Worm (Caenorhabditis elegans) whole organism, L3 larva: ENCODE results near the gene rund-1.

ENCODE experiments used
- ZK546.5 ChIP-seq: sonication (generic microtip); optimal IDR thresholded peaks from 2 replicates; lab custom pipeline; 2017; ENCODE audit warnings: missing biosample characterization, missing genetic modification characterization
- aly-2 ChIP-seq: fragments of 150-350 bp; optimal IDR thresholded peaks from 2 replicates; lab custom pipeline; 2014; ENCODE audit warnings: missing biosample characterization, missing genetic modification characterization
- ama-1 ChIP-seq: fragments of 150-350 bp; optimal IDR thresholded peaks from 2 replicates; lab custom pipeline; 2018
- ceh-16 ChIP-seq: sonication (generic microtip); optimal IDR thresholded peaks from 2 replicates; lab custom pipeline; 2017; ENCODE audit warnings: missing biosample characterization, missing genetic modification characterization
- ceh-28 ChIP-seq: fragments of 150-350 bp; optimal IDR thresholded peaks from 2 replicates; lab custom pipeline; 2014; ENCODE audit warnings: missing biosample characterization, missing genetic modification reagents, missing genetic modification characterization
- ceh-82 ChIP-seq: fragments of 150-350 bp; optimal IDR thresholded peaks from 2 replicates; lab custom pipeline; 2014; ENCODE audit warnings: missing biosample characterization, missing genetic modification characterization
- daf-12 ChIP-seq: fragments of 150-350 bp; optimal IDR thresholded peaks from 2 replicates; lab custom pipeline; 2014; ENCODE audit warnings: missing biosample characterization, missing genetic modification reagents, missing genetic modification characterization
- egl-27 ChIP-seq: sonication (generic microtip); optimal IDR thresholded peaks from 4 replicates; lab custom pipeline; 2017; ENCODE audit warnings: missing biosample characterization, missing genetic modification reagents, missing genetic modification characterization
- egl-5 ChIP-seq: fragments of 150-350 bp; optimal IDR thresholded peaks from 2 replicates; lab custom pipeline; 2017; ENCODE audit warnings: missing biosample characterization, missing genetic modification reagents, missing genetic modification characterization, inconsistent platforms
- elt-1 ChIP-seq: fragments of 150-350 bp; optimal IDR thresholded peaks from 2 replicates; lab custom pipeline; 2014; ENCODE audit warnings: missing biosample characterization, missing genetic modification characterization
- elt-2 ChIP-seq: sonication (generic microtip); optimal IDR thresholded peaks from 2 replicates; lab custom pipeline; 2016; ENCODE audit warnings: missing genetic modification reagents, mild to moderate bottlenecking, missing genetic modification characterization, missing compliant biosample characterization
- elt-3 ChIP-seq, 3 experiments: fragments of 150-350 bp in 1 of 3; sonication (generic microtip) in 2 of 3; optimal IDR thresholded peaks; 2 replicates in 2 of 3; 4 replicates in 1 of 3; lab custom pipeline; 2014 to 2017; ENCODE audit warnings: missing biosample characterization in 3 of 3, missing genetic modification characterization in 3 of 3
- eor-1 ChIP-seq, 2 experiments: fragments of 150-350 bp; optimal IDR thresholded peaks; 2 replicates each; lab custom pipeline; 2014 to 2018; ENCODE audit warnings: missing biosample characterization in 2 of 2, missing genetic modification characterization in 2 of 2
- fkh-10 ChIP-seq: sonication (generic microtip); optimal IDR thresholded peaks from 2 replicates; lab custom pipeline; 2017; ENCODE audit warnings: missing biosample characterization, missing genetic modification reagents, missing genetic modification characterization
- fos-1 ChIP-seq: fragments of 150-350 bp; optimal IDR thresholded peaks from 2 replicates; lab custom pipeline; 2014; ENCODE audit warnings: missing biosample characterization, missing genetic modification characterization
- jun-1 ChIP-seq: fragments of 150-350 bp; optimal IDR thresholded peaks from 2 replicates; lab custom pipeline; 2014; ENCODE audit warnings: missing biosample characterization, missing genetic modification reagents, missing genetic modification characterization
- lin-39 ChIP-seq: fragments of 150-350 bp; optimal IDR thresholded peaks from 2 replicates; lab custom pipeline; 2018; ENCODE audit warnings: missing biosample characterization, missing genetic modification reagents, missing genetic modification characterization
- lsy-12 ChIP-seq: sonication (generic microtip); optimal IDR thresholded peaks from 2 replicates; lab custom pipeline; 2016; ENCODE audit warnings: mild to moderate bottlenecking, missing genetic modification characterization, missing compliant biosample characterization
- mdl-1 ChIP-seq: fragments of 150-350 bp; optimal IDR thresholded peaks from 2 replicates; lab custom pipeline; 2014; ENCODE audit warnings: missing biosample characterization, missing genetic modification characterization
- mml-1 ChIP-seq: fragments of 150-350 bp; sonication (generic microtip); optimal IDR thresholded peaks from 3 replicates; lab custom pipeline; 2014; ENCODE audit warnings: missing biosample characterization, missing genetic modification characterization
- nfya-1 ChIP-seq: sonication (generic microtip); optimal IDR thresholded peaks from 2 replicates; lab custom pipeline; 2017; ENCODE audit warnings: missing genetic modification characterization, mild to moderate bottlenecking, missing compliant biosample characterization, antibody characterized with exemption, moderate library complexity; ENCODE audit not compliant: insufficient read depth
- nhr-11 ChIP-seq: fragments of 150-350 bp; optimal IDR thresholded peaks from 2 replicates; lab custom pipeline; 2014; ENCODE audit warnings: missing biosample characterization, missing genetic modification characterization
- nhr-12 ChIP-seq: fragments of 150-350 bp; optimal IDR thresholded peaks from 2 replicates; lab custom pipeline; 2014; ENCODE audit warnings: missing biosample characterization, missing genetic modification characterization
- nhr-23 ChIP-seq: fragments of 150-350 bp; optimal IDR thresholded peaks from 2 replicates; lab custom pipeline; 2014; ENCODE audit warnings: missing biosample characterization, missing genetic modification reagents, missing genetic modification characterization
- nhr-237 ChIP-seq: fragments of 150-350 bp; optimal IDR thresholded peaks from 2 replicates; lab custom pipeline; 2014; ENCODE audit warnings: missing biosample characterization, missing genetic modification characterization
- nhr-43 ChIP-seq: sonication (generic microtip); optimal IDR thresholded peaks from 2 replicates; lab custom pipeline; 2016; ENCODE audit warnings: mild to moderate bottlenecking, missing genetic modification characterization, missing compliant biosample characterization; ENCODE audit not compliant: poor library complexity, severe bottlenecking
- nhr-67 ChIP-seq: fragments of 150-350 bp; optimal IDR thresholded peaks from 2 replicates; lab custom pipeline; 2014; ENCODE audit warnings: missing biosample characterization, missing genetic modification characterization
- nhr-77 ChIP-seq: fragments of 150-350 bp; optimal IDR thresholded peaks from 2 replicates; lab custom pipeline; 2014; ENCODE audit warnings: missing biosample characterization, missing genetic modification characterization
- pha-4 ChIP-seq: fragments of 150-350 bp; optimal IDR thresholded peaks from 2 replicates; lab custom pipeline; 2014; ENCODE audit warnings: missing biosample characterization, missing genetic modification reagents, missing genetic modification characterization
- pqm-1 ChIP-seq: fragments of 150-350 bp; optimal IDR thresholded peaks from 2 replicates; lab custom pipeline; 2017; ENCODE audit warnings: missing biosample characterization, missing genetic modification characterization, inconsistent platforms
- sea-2 ChIP-seq: fragments of 150-350 bp; sonication (generic microtip); optimal IDR thresholded peaks from 4 replicates; lab custom pipeline; 2014; ENCODE audit warnings: missing biosample characterization, missing genetic modification reagents, missing genetic modification characterization
- skn-1 ChIP-seq: fragments of 150-350 bp; optimal IDR thresholded peaks from 2 replicates; lab custom pipeline; 2014; ENCODE audit warnings: missing biosample characterization, missing genetic modification characterization
- tbx-2 ChIP-seq: sonication (generic microtip); optimal IDR thresholded peaks from 2 replicates; lab custom pipeline; 2016; ENCODE audit warnings: mild to moderate bottlenecking, missing genetic modification characterization, missing compliant biosample characterization
- unc-39 ChIP-seq: sonication (generic microtip); optimal IDR thresholded peaks from 4 replicates; lab custom pipeline; 2017; ENCODE audit warnings: missing biosample characterization, missing genetic modification characterization
- unc-62 ChIP-seq: fragments of 150-350 bp; sonication (generic microtip); optimal IDR thresholded peaks from 4 replicates; lab custom pipeline; 2014; ENCODE audit warnings: missing biosample characterization, missing genetic modification reagents, missing genetic modification characterization
- zag-1 ChIP-seq: fragments of 150-350 bp; optimal IDR thresholded peaks from 2 replicates; lab custom pipeline; 2014; ENCODE audit warnings: missing biosample characterization, missing genetic modification characterization
- ztf-4 ChIP-seq: fragments of 150-350 bp; optimal IDR thresholded peaks from 2 replicates; lab custom pipeline; 2014; ENCODE audit warnings: missing biosample characterization, missing genetic modification characterization

The rund-1 gene

DNA sequence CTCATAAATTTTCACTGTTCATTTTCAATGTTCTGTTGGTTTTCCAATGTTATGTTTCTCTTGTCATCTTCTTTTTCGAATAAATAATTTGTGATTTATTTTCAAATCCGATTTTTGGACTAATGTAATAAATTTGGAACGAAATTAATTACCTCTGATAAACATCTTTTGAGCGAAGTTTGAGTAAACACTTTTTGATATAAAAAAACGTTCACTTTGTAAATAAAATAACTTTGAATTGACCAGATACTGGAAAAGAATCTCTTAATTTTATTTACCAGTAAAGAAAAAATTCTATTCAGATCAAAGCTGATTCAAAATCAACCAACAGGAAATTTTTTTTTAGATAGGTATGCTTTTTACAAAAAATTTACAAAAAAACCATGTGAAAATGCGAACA is 10.2 kb upstream of the rund-1 start, which contains the start of gene lgc-32:
lgc-32 (plus strand) TSS at position 301 of the 400 bp plus-strand sequence.
- TF ChIP-seq ceh-82 (tag; lab: Kevin White, UChicago): no peak
- TF ChIP-seq lin-39 (tag; lab: Kevin White, UChicago): no peak
- TF ChIP-seq fkh-10 (GFP tag; lab: Kevin White, UChicago): no peak
- TF ChIP-seq ama-1: no peak
- TF ChIP-seq, all 47 proteins: peak for 0

DNA sequence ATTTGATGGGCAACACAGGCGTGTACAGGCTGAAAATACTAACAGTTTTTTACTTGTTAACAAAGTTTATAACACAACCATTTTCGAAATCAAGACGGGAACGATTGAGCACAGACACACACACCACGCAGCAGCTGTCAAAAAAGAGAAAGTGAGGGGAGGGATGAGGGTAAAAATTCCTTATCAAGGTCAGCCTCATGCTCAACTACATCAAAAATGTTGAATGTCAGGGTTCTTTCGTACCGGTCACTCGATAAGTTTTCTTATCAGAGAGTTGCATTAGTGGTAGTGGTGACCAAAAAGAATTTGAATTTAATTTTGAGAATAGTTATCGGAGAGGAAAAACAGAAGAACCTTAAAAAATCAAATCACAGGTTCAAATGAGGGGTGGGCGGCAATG is 9.0 kb upstream of the rund-1 start, which contains the start of gene T19D7.6:
T19D7.6 (minus strand) TSS at position 198 of the 400 bp plus-strand sequence.
- TF ChIP-seq elt-2 (tag; lab: Kevin White, UChicago) (peak; percentile 72), pqm-1 (tag; lab: Kevin White, UChicago) (peak; percentile 37), egl-27 (tag; lab: Kevin White, UChicago) (no peak), nhr-11 (no peak), egl-5 (tag; lab: Kevin White, UChicago) (no peak), mml-1 (tag; lab: Kevin White, UChicago) (no peak), nhr-43 (tag; lab: Kevin White, UChicago) (no peak), ZK546.5 (tag; lab: Kevin White, UChicago) (no peak), nhr-12 (tag; lab: Kevin White, UChicago) (no peak)

DNA sequence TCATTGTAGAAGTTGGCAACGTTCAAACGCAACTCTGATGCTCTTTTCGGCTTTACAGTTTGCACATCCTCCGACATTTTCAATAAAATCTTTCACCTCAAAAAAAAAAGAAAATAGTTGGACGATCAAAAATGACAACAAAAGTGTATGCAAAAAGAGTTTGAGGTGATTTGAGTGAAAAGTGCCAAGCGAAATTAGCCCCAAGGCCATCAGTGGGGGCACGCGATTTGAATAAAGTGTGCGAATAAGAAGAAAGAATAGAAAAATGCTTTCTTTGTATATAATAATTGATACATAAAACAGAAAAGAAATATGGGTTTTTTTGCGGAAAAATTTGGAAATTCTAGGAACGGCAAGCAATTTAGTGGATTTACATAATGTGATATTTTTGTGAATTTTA is 4.5 kb upstream of the rund-1 start, which contains the start of gene T19D7.5:
T19D7.5 (minus strand) TSS at position 101 of the 400 bp plus-strand sequence.
- no peak for TF ChIP-seq ceh-82 (tag; lab: Kevin White, UChicago)
- no peak for TF ChIP-seq ceh-28
- no peak for TF ChIP-seq nhr-67 (tag; lab: Kevin White, UChicago)
- TF ChIP-seq jun-1: no peak
- TF ChIP-seq aly-2 (tag; lab: Kevin White, UChicago): no peak
- TF ChIP-seq elt-2 (tag; lab: Kevin White, UChicago): no peak
- TF ChIP-seq ZK546.5 (tag; lab: Kevin White, UChicago): no peak
- no peak for TF ChIP-seq ztf-4
- no peak for TF ChIP-seq daf-12 (tag; lab: Kevin White, UChicago)
- no peak for TF ChIP-seq skn-1 (tag; lab: Kevin White, UChicago)
- TF ChIP-seq, all 47 proteins: peak for 0

DNA sequence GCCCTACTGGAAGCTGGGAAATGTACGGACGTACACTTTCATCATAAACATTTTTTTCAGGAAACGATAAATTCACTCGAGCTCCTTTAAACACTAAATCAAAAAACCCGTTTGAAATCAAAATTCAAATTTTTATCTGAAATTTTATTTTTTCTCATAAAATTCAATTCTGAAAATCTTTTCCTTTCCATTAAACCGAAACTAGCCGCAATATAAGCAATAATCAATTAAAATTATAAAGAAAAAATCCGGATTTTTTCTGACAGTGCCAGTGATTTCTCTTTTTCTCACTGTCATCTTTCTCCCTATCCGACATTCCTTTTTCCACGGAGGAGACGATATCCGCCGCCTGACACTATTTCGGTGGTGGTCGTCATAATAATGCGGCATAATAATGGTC is 5.7 kb downstream of the rund-1 start, which contains the start of gene lpr-7:
lpr-7 (plus strand) TSS at position 301 of the 400 bp plus-strand sequence.
- TF ChIP-seq nhr-77 (tag; lab: Kevin White, UChicago) (no peak), nhr-23 (tag; lab: Kevin White, UChicago) (no peak), elt-2 (tag; lab: Kevin White, UChicago) (no peak), ama-1 (no peak), eor-1 (tag; optimal IDR thresholded peaks at IDR 0.05; lab: Kevin White, UChicago) (no peak), sea-2 (no peak), daf-12 (tag; lab: Kevin White, UChicago) (no peak), nfya-1 (tag; lab: Kevin White, UChicago) (no peak), unc-62 (GFP tag; lab: Kevin White, UChicago) (no peak), ceh-16 (tag; lab: Kevin White, UChicago) (no peak), elt-1 (tag; lab: Kevin White, UChicago) (no peak)

DNA sequence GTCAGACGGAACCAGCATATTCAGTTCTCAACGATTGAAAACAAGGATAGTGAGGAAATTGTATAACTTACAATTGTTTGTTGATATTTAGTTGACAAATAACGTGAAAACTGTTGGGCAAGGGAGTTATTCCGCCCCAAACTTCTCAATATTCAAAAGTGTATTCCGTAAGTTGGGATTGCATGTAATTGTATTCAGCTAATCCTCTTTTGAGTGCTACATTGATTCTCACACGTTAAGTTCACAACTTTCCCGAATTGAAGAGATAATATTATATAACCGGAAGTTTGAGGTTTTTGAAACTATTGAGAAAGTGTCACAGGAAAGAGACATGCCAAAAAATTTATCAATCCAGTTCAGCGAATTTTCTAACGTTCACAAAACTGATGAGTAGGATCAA is 6.8 kb downstream of the rund-1 start, which contains the start of gene ifc-2:
ifc-2 (minus strand) TSS at position 101 of the 400 bp plus-strand sequence.
- TF ChIP-seq eor-1 (tag; optimal IDR thresholded peaks at IDR 0.05; lab: Kevin White, UChicago): no peak
- no peak for TF ChIP-seq fkh-10 (GFP tag; lab: Kevin White, UChicago)
- no peak for TF ChIP-seq ceh-82 (tag; lab: Kevin White, UChicago)
- no peak for TF ChIP-seq elt-2 (tag; lab: Kevin White, UChicago)
- TF ChIP-seq nhr-23 (tag; lab: Kevin White, UChicago): no peak
- TF ChIP-seq nfya-1 (tag; lab: Kevin White, UChicago): no peak
- TF ChIP-seq egl-27 (tag; lab: Kevin White, UChicago): no peak
- TF ChIP-seq nhr-77 (tag; lab: Kevin White, UChicago): no peak
- no peak for TF ChIP-seq tbx-2
- no peak for TF ChIP-seq mdl-1 (tag; lab: Kevin White, UChicago)

DNA sequence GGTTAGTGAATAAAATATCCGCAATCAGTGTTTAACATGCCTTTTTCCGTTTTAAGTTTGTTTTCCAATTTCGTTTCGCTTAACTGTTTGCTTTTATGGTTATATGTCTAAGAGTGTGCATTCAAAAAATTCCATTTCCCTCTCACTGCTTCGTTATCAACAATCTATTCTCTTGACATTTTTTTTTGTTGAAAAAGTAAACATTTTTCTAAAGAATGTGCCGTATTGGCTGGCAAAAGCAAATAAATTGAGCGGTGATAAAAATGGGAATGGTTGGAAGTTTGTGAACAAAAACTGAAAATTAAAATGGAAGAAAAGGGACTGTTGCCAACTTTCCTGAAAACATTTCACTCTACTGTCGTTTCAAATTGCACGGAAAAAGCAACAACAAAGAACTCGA is 10.0 kb downstream of the rund-1 start:
- TF ChIP-seq daf-12 (tag; lab: Kevin White, UChicago) (no peak), unc-39 (tag; lab: Kevin White, UChicago) (no peak), unc-62 (GFP tag; lab: Kevin White, UChicago) (no peak), fos-1 (no peak), lsy-12 (no peak), nhr-23 (tag; lab: Kevin White, UChicago) (no peak), elt-2 (tag; lab: Kevin White, UChicago) (peak; percentile 74), mml-1 (tag; lab: Kevin White, UChicago) (no peak), pqm-1 (tag; lab: Kevin White, UChicago) (peak; percentile 12), zag-1 (no peak), nfya-1 (tag; lab: Kevin White, UChicago) (no peak), nhr-237 (tag; lab: Kevin White, UChicago) (no peak), nhr-67 (tag; lab: Kevin White, UChicago) (no peak), pha-4 (tag; lab: Kevin White, UChicago) (peak; percentile 85), ama-1 (no peak), fkh-10 (GFP tag; lab: Kevin White, UChicago) (no peak), mdl-1 (tag; lab: Kevin White, UChicago) (no peak), skn-1 (tag; lab: Kevin White, UChicago) (no peak), elt-3 (tag; optimal IDR thresholded peaks at IDR 0.05; lab: Kevin White, UChicago) (no peak), ceh-82 (tag; lab: Kevin White, UChicago) (no peak)
